Fruit fly (Drosophila melanogaster): ENCODE data around the gene UGP.

UGP gene

DNA sequence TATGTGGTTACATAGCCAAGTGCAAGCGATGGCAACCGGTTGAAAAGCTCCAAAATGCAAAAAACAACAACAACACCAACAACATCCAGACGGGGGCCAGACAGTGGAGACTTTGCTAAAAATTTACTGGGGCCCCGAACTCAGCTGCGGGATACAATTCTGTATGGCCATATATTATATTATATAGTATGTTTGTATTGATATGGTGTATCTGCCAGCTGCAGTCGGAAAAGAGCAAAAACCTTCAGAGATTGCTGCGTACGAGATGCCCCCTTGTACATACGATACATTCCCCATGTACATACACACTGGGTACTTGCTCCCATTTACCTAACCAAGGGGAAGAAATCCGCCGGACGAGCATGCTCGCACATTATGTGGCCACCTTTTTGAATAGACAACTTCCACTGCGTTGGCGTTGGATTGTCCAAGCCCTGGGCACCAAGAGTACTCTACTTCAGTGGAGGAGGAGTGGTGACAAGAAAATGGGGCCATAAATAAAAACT lies 21.7 kb upstream of the UGP start:
- no peak for TF ChIP-seq CG14711 (tag; optimal IDR thresholded peaks at IDR 0.05)

DNA sequence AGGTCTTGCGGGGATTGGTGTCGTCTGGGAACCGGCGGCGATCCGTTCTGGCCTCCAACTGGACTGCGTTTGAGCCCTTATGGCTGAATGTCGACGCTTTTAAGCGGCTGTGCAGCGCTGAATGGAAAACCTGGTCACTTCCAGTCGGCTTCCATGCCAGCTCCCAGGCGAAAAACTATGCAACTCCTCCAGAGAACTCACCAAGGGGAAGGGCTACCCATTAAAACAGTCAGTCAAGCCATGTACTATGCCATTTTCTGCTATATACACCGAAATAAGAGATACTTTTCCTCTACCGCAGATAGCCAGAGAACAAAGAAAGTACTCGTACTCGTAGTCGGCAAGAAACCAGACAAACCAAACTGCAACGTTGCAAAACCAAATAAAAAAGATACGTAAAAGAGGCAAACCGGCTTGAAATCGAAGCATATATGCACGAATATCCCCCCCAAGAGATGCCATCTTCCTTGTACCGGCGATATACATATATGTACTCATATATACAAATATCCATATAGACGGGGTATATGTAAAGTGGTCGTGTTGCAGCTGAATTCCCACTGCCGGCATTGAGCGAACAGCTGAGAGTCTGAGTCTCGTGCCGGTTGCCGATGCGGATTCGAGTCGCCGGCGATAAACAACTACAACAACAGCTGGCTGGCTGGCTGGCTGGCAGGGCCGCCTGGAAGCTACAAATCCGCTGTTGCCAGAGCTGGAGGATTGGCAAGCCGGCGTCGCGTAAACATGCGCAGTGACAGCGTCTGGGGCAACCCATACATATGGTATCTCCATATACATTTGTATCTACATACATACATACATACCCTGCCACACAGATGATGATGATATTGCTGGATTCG lies 21.0 kb upstream of the UGP start, which contains the start of gene Hsp67Ba:
Hsp67Ba (minus strand) TSS at position 51 of the 860 bp plus-strand sequence.
- no peak for TF ChIP-seq CG7101 (tag; optimal IDR thresholded peaks at IDR 0.05)
- TF ChIP-seq toe (GFP tag; optimal IDR thresholded peaks at IDR 0.05), result no peak
- no peak for TF ChIP-seq Hr96 (GFP tag; optimal IDR thresholded peaks at IDR 0.05)
- TF ChIP-seq CG33017 (tag; optimal IDR thresholded peaks at IDR 0.05), result no peak
- TF ChIP-seq tj (GFP tag; optimal IDR thresholded peaks at IDR 0.05), result peak; percentile 84
- no peak for TF ChIP-seq cic (GFP tag; optimal IDR thresholded peaks at IDR 0.05)
- TF ChIP-seq CG11617 (GFP tag; optimal IDR thresholded peaks at IDR 0.05), result no peak
- no peak for TF ChIP-seq Mnt (GFP tag; optimal IDR thresholded peaks at IDR 0.05)

- TF ChIP-seq tj (GFP tag; optimal IDR thresholded peaks at IDR 0.05) (peak; percentile 44), CG5204 (GFP tag; optimal IDR thresholded peaks at IDR 0.05) (no peak), bab1 (GFP tag; optimal IDR thresholded peaks at IDR 0.05) (peak; percentile 76), CG1620 (GFP tag; optimal IDR thresholded peaks at IDR 0.05) (no peak), kay (GFP tag; ENCODE audit: borderline replicate concordance) (peak; percentile 99), ovo (GFP tag; optimal IDR thresholded peaks at IDR 0.05) (no peak), Mnt (GFP tag; optimal IDR thresholded peaks at IDR 0.05) (peak; percentile 62), cnc (optimal IDR thresholded peaks at IDR 0.05) (no peak), Hr96 (GFP tag; optimal IDR thresholded peaks at IDR 0.05) (peak; percentile 50), CG12768 (GFP tag; optimal IDR thresholded peaks at IDR 0.05) (peak; percentile 77), CG7101 (tag; optimal IDR thresholded peaks at IDR 0.05) (peak; percentile 78), Clk (GFP tag; optimal IDR thresholded peaks at IDR 0.05) (peak; percentile 40), CG14711 (tag; optimal IDR thresholded peaks at IDR 0.05) (peak; percentile 81), pad (GFP tag; optimal IDR thresholded peaks at IDR 0.05) (peak; percentile 49), CG11617 (GFP tag; optimal IDR thresholded peaks at IDR 0.05) (peak; percentile 89), CG7045 (GFP tag; optimal IDR thresholded peaks at IDR 0.05) (peak; percentile 70), CG33017 (tag; optimal IDR thresholded peaks at IDR 0.05) (peak; percentile 79), toe (GFP tag; optimal IDR thresholded peaks at IDR 0.05) (no peak), Crg-1 (GFP tag; optimal IDR thresholded peaks at IDR 0.05) (peak; percentile 55), cic (GFP tag; optimal IDR thresholded peaks at IDR 0.05) (peak; percentile 41)
These were observed 18.7 kb upstream of the UGP start, which contains the start of gene Hsp26 for dm6 chr3L:9377198-9378035. Hsp26 (minus strand) TSS chr3L:9377427.

DNA sequence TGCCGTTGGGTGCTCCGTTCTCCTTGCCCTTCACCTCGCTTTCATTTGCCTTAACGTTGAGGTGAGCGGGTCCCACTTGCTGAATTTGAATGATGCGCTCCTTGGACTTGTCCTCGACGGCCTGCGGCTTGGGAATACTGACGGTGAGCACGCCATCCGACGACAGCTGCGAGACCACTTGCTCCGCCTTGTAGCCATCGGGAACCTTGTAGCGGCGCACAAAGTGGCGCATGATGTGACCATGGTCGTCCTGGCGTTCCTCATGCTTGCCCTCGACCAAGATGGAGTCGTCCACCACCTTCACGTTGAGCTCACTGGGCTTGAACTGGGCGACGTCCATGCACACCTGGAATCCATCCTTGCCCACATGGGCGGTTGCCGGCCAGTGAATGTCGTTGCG lies 17.8 kb upstream of the UGP start:
- TF ChIP-seq Clk (GFP tag; optimal IDR thresholded peaks at IDR 0.05) (peak; percentile 63), bab1 (GFP tag; optimal IDR thresholded peaks at IDR 0.05) (no peak)

DNA sequence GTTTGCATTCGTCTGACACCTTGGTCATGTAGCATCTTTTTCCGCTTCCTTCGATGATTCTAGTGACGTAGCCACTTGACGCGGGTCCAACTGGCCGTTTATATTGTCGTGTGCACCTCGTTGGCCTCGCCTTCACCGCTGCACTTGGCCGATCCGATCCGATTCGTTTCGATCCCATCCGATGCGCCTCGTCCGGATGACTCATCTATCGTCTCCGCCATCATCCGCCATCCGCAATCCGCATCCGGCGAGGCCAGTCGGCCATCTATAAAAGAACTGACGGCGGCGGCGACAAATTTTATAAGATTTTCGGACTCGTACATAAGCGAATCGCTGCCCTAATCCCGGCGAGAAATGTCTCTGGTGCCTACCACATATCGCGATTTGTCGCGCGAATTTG lies 16.4 kb upstream of the UGP start, which contains the start of gene CG4461:
CG4461 (plus strand) TSS at position 301 of the 400 bp plus-strand sequence.
- TF ChIP-seq pad (GFP tag; optimal IDR thresholded peaks at IDR 0.05), result no peak
- no peak for TF ChIP-seq kay (GFP tag; ENCODE audit: borderline replicate concordance)
- TF ChIP-seq bab1 (GFP tag; optimal IDR thresholded peaks at IDR 0.05), result no peak
- no peak for TF ChIP-seq Clk (GFP tag; optimal IDR thresholded peaks at IDR 0.05)

dm6 chr3L:9373374-9374004 lies 14.8 kb upstream of the UGP start:
- peak; percentile 35 for TF ChIP-seq tj (GFP tag; optimal IDR thresholded peaks at IDR 0.05)
- TF ChIP-seq ovo (GFP tag; optimal IDR thresholded peaks at IDR 0.05), result no peak
- peak; percentile 51 for TF ChIP-seq CG12768 (GFP tag; optimal IDR thresholded peaks at IDR 0.05)
- TF ChIP-seq CG33017 (tag; optimal IDR thresholded peaks at IDR 0.05), result peak; percentile 71
- peak; percentile 74 for TF ChIP-seq CG7045 (GFP tag; optimal IDR thresholded peaks at IDR 0.05)
- TF ChIP-seq toe (GFP tag; optimal IDR thresholded peaks at IDR 0.05), result no peak
- TF ChIP-seq CG14711 (tag; optimal IDR thresholded peaks at IDR 0.05), result peak; percentile 64
- TF ChIP-seq cnc (optimal IDR thresholded peaks at IDR 0.05), result no peak
- TF ChIP-seq CG11617 (GFP tag; optimal IDR thresholded peaks at IDR 0.05), result peak; percentile 73
- peak; percentile 23 for TF ChIP-seq cic (GFP tag; optimal IDR thresholded peaks at IDR 0.05)
- TF ChIP-seq Clk (GFP tag; optimal IDR thresholded peaks at IDR 0.05), result peak; percentile 50
- peak; percentile 30 for TF ChIP-seq bab1 (GFP tag; optimal IDR thresholded peaks at IDR 0.05)
- TF ChIP-seq CG7101 (tag; optimal IDR thresholded peaks at IDR 0.05), result peak; percentile 58
- TF ChIP-seq Hr96 (GFP tag; optimal IDR thresholded peaks at IDR 0.05), result no peak
- TF ChIP-seq CG1620 (GFP tag; optimal IDR thresholded peaks at IDR 0.05), result no peak
- TF ChIP-seq Mnt (GFP tag; optimal IDR thresholded peaks at IDR 0.05), result peak; percentile 17
- TF ChIP-seq pad (GFP tag; optimal IDR thresholded peaks at IDR 0.05), result peak; percentile 46
- peak; percentile 1 for TF ChIP-seq Crg-1 (GFP tag; optimal IDR thresholded peaks at IDR 0.05)
- no peak for TF ChIP-seq kay (GFP tag; ENCODE audit: borderline replicate concordance)
- no peak for TF ChIP-seq CG5204 (GFP tag; optimal IDR thresholded peaks at IDR 0.05)
